Fruit fly (Drosophila melanogaster) Kc167 (cell line): ENCODE results near the gene CG4613.

Source experiments
- Myc ChIP-seq: fragments of >200 bp; optimal IDR thresholded peaks from 2 replicates; lab custom pipeline; 2017; ENCODE audit warnings: missing external identifiers
- Sin3A ChIP-seq: fragments of >200 bp; optimal IDR thresholded peaks from 2 replicates; lab custom pipeline; 2018; ENCODE audit warnings: missing external identifiers
- h ChIP-seq: fragments of >200 bp; optimal IDR thresholded peaks from 3 replicates; lab custom pipeline; 2018; ENCODE audit warnings: missing external identifiers
- insv ChIP-seq: fragments of >200 bp; optimal IDR thresholded peaks from 3 replicates; lab custom pipeline; 2018; ENCODE audit warnings: missing external identifiers
- psq ChIP-seq: fragments of >200 bp; optimal IDR thresholded peaks from 2 replicates; lab custom pipeline; 2017; ENCODE audit warnings: missing external identifiers
- ttk ChIP-seq: sonication (Bioruptor generic); optimal IDR thresholded peaks from 2 replicates; lab custom pipeline; 2017; ENCODE audit warnings: missing external identifiers

Gene CG4613

dm6 chr3L:14558018-14558417 is 36.5 kb upstream of the CG4613 start:
- TF ChIP-seq Myc (lab: Kevin White, UChicago) = no peak
- no peak for TF ChIP-seq Sin3A (lab: Kevin White, UChicago)
- TF ChIP-seq insv (lab: Kevin White, UChicago) = no peak
- no peak for TF ChIP-seq h (lab: Kevin White, UChicago)
- TF ChIP-seq ttk (lab: Kevin White, UChicago) = no peak
- TF ChIP-seq psq (lab: Kevin White, UChicago) = no peak

dm6 chr3L:14556774-14557741 is 35.6 kb upstream of the CG4613 start:
- TF ChIP-seq h (lab: Kevin White, UChicago) = no peak
- no peak for TF ChIP-seq ttk (lab: Kevin White, UChicago)
- TF ChIP-seq insv (lab: Kevin White, UChicago) = no peak
- TF ChIP-seq Sin3A (lab: Kevin White, UChicago) = no peak
- no peak for TF ChIP-seq psq (lab: Kevin White, UChicago)
- no peak for TF ChIP-seq Myc (lab: Kevin White, UChicago)

- TF ChIP-seq Myc (lab: Kevin White, UChicago) = no peak
- TF ChIP-seq h (lab: Kevin White, UChicago) = no peak
- no peak for TF ChIP-seq insv (lab: Kevin White, UChicago)
- no peak for TF ChIP-seq Sin3A (lab: Kevin White, UChicago)
- no peak for TF ChIP-seq psq (lab: Kevin White, UChicago)
- TF ChIP-seq ttk (lab: Kevin White, UChicago) = no peak
Observed at dm6 chr3L:14556177-14556576, 34.7 kb upstream of the CG4613 start.

dm6 chr3L:14555052-14555451 is 33.6 kb upstream of the CG4613 start:
- TF ChIP-seq insv (lab: Kevin White, UChicago) = no peak

- TF ChIP-seq psq (lab: Kevin White, UChicago) (no peak), insv (lab: Kevin White, UChicago) (no peak), Sin3A (lab: Kevin White, UChicago) (no peak), h (lab: Kevin White, UChicago) (no peak), ttk (lab: Kevin White, UChicago) (no peak), Myc (lab: Kevin White, UChicago) (no peak)
Observed at dm6 chr3L:14553891-14554303, 32.4 kb upstream of the CG4613 start.

- TF ChIP-seq Sin3A (lab: Kevin White, UChicago) (no peak), ttk (lab: Kevin White, UChicago) (no peak), Myc (lab: Kevin White, UChicago) (no peak), insv (lab: Kevin White, UChicago) (no peak), psq (lab: Kevin White, UChicago) (no peak), h (lab: Kevin White, UChicago) (no peak)
Observed at dm6 chr3L:14552925-14553239, 31.4 kb upstream of the CG4613 start.

- TF ChIP-seq Sin3A (lab: Kevin White, UChicago) = no peak
- no peak for TF ChIP-seq psq (lab: Kevin White, UChicago)
- no peak for TF ChIP-seq h (lab: Kevin White, UChicago)
- no peak for TF ChIP-seq Myc (lab: Kevin White, UChicago)
- TF ChIP-seq insv (lab: Kevin White, UChicago) = no peak
- no peak for TF ChIP-seq ttk (lab: Kevin White, UChicago)
Observed at dm6 chr3L:14552041-14552924, 30.8 kb upstream of the CG4613 start.

dm6 chr3L:14551621-14552020 is 30.1 kb upstream of the CG4613 start:
- TF ChIP-seq Myc (lab: Kevin White, UChicago) (no peak), Sin3A (lab: Kevin White, UChicago) (no peak), insv (lab: Kevin White, UChicago) (no peak)

- TF ChIP-seq insv (lab: Kevin White, UChicago) = no peak
- no peak for TF ChIP-seq Myc (lab: Kevin White, UChicago)
- no peak for TF ChIP-seq psq (lab: Kevin White, UChicago)
- no peak for TF ChIP-seq Sin3A (lab: Kevin White, UChicago)
- no peak for TF ChIP-seq h (lab: Kevin White, UChicago)
Observed at dm6 chr3L:14550839-14551415, 29.4 kb upstream of the CG4613 start, which contains the start of gene Gbs-70E. Gene Gbs-70E (minus strand): TSS chr3L:14550975.

dm6 chr3L:14549958-14550357 is 28.5 kb upstream of the CG4613 start:
- TF ChIP-seq ttk (lab: Kevin White, UChicago) (no peak), h (lab: Kevin White, UChicago) (no peak), Sin3A (lab: Kevin White, UChicago) (no peak), insv (lab: Kevin White, UChicago) (no peak), psq (lab: Kevin White, UChicago) (no peak), Myc (lab: Kevin White, UChicago) (no peak)

dm6 chr3L:14549215-14549614 is 27.7 kb upstream of the CG4613 start:
- TF ChIP-seq insv (lab: Kevin White, UChicago) (no peak), psq (lab: Kevin White, UChicago) (no peak)
